Worm (Caenorhabditis elegans): Measurements from ENCODE around the gene gcna-1.

Gene gcna-1

ce11 chrIII:5991142-5991930 lies 17.5 kb downstream of the gcna-1 start, which contains the start of gene T04C9.2:
Gene T04C9.2, plus strand, starts transcription at chrIII:5991880.
- TF ChIP-seq unc-62 (GFP tag; optimal IDR thresholded peaks at IDR 0.05), result no peak

ce11 chrIII:5990090-5990489 lies 18.8 kb downstream of the gcna-1 start:
- no peak for TF ChIP-seq unc-62 (GFP tag; optimal IDR thresholded peaks at IDR 0.05)

- no peak for TF ChIP-seq unc-62 (GFP tag; optimal IDR thresholded peaks at IDR 0.05)
Measured at ce11 chrIII:5988991-5989726, 19.7 kb downstream of the gcna-1 start.

ce11 chrIII:5988461-5988860 lies 20.4 kb downstream of the gcna-1 start:
- no peak for TF ChIP-seq unc-62 (GFP tag; optimal IDR thresholded peaks at IDR 0.05)

- no peak for TF ChIP-seq unc-62 (GFP tag; optimal IDR thresholded peaks at IDR 0.05)
Measured at ce11 chrIII:5988010-5988409, 20.9 kb downstream of the gcna-1 start.

- no peak for TF ChIP-seq unc-62 (GFP tag; optimal IDR thresholded peaks at IDR 0.05)
Measured at ce11 chrIII:5985340-5985739, 23.5 kb downstream of the gcna-1 start, which contains the start of gene T04C9.3. Gene T04C9.3, plus strand, starts transcription at chrIII:5985640.

- TF ChIP-seq unc-62 (GFP tag; optimal IDR thresholded peaks at IDR 0.05), result no peak
Measured at ce11 chrIII:5982753-5983390, 26.0 kb downstream of the gcna-1 start.

- no peak for TF ChIP-seq unc-62 (GFP tag; optimal IDR thresholded peaks at IDR 0.05)
Measured at ce11 chrIII:5982026-5982425, 26.9 kb downstream of the gcna-1 start, which contains the start of gene frm-2. Gene frm-2, minus strand, starts transcription at chrIII:5982126.

- TF ChIP-seq unc-62 (GFP tag; optimal IDR thresholded peaks at IDR 0.05), result no peak
Measured at ce11 chrIII:5981407-5981806, 27.5 kb downstream of the gcna-1 start.

ce11 chrIII:5980274-5980918 lies 28.5 kb downstream of the gcna-1 start:
- TF ChIP-seq unc-62 (GFP tag; optimal IDR thresholded peaks at IDR 0.05), result no peak

ce11 chrIII:5976021-5976420 lies 32.9 kb downstream of the gcna-1 start:
- TF ChIP-seq unc-62 (GFP tag; optimal IDR thresholded peaks at IDR 0.05), result no peak

ce11 chrIII:5975005-5975730 lies 33.7 kb downstream of the gcna-1 start, which contains the start of gene mlp-1:
Gene mlp-1, minus strand, starts transcription at chrIII:5975055.
- no peak for TF ChIP-seq unc-62 (GFP tag; optimal IDR thresholded peaks at IDR 0.05)

ce11 chrIII:5967640-5968039 lies 41.2 kb downstream of the gcna-1 start:
- no peak for TF ChIP-seq unc-62 (GFP tag; optimal IDR thresholded peaks at IDR 0.05)

ce11 chrIII:5965839-5966463 lies 42.9 kb downstream of the gcna-1 start, which contains the start of gene dct-6:
Gene dct-6, plus strand, starts transcription at chrIII:5966413.
- no peak for TF ChIP-seq unc-62 (GFP tag; optimal IDR thresholded peaks at IDR 0.05)

- no peak for TF ChIP-seq unc-62 (GFP tag; optimal IDR thresholded peaks at IDR 0.05)
Measured at ce11 chrIII:5965368-5965767, 43.5 kb downstream of the gcna-1 start.

All from whole organism, dauer.